Fruit fly (Drosophila melanogaster) whole organism, embryonic: Measurements from ENCODE around the gene CG16775.

Source experiments
- ATbp ChIP-seq: fragments of 200-800 bp; sonication (Bioruptor generic); optimal IDR thresholded peaks from 2 replicates; lab custom pipeline; 2017; ENCODE audit warnings: missing biosample characterization, mild to moderate bottlenecking, missing genetic modification characterization, missing genetic modification reagents
- Abd-B ChIP-seq: fragments of 200-800 bp; sonication (Bioruptor generic); optimal IDR thresholded peaks from 2 replicates; lab custom pipeline; 2018; ENCODE audit warnings: missing biosample characterization, mild to moderate bottlenecking, missing genetic modification characterization, moderate library complexity
- CG10321 ChIP-seq: fragments of 200-800 bp; sonication (Bioruptor generic); IDR thresholded peaks from 2 replicates; pipeline ENCODE4 v1.3.6; 2022; ENCODE audit warnings: missing biosample characterization, missing genetic modification characterization
- CG10431 ChIP-seq: fragments of 200-800 bp; sonication (Bioruptor generic); optimal IDR thresholded peaks from 3 replicates; lab custom pipeline; 2018; ENCODE audit warnings: missing biosample characterization, mild to moderate bottlenecking, missing genetic modification characterization
- CG10543 ChIP-seq: fragments of 200-800 bp; sonication (Bioruptor generic); optimal IDR thresholded peaks from 3 replicates; lab custom pipeline; 2017; ENCODE audit warnings: missing biosample characterization, mild to moderate bottlenecking, missing genetic modification characterization, moderate library complexity
- CG11560 ChIP-seq: fragments of 200-800 bp; sonication (Bioruptor generic); IDR thresholded peaks from 3 replicates; pipeline ENCODE4 v1.3.6; 2022; ENCODE audit warnings: missing biosample characterization, missing genetic modification characterization
- CG12769 ChIP-seq: fragments of 200-800 bp; sonication (Bioruptor generic); optimal IDR thresholded peaks from 2 replicates; lab custom pipeline; 2019; ENCODE audit warnings: missing biosample characterization, mild to moderate bottlenecking, missing genetic modification characterization, moderate library complexity
- CG1832 ChIP-seq: fragments of 200-800 bp; sonication (Bioruptor generic); optimal IDR thresholded peaks from 2 replicates; lab custom pipeline; 2017; ENCODE audit warnings: missing biosample characterization, mild to moderate bottlenecking, missing genetic modification characterization, inconsistent platforms
- CG2116 ChIP-seq: fragments of 200-800 bp; sonication (Bioruptor generic); optimal IDR thresholded peaks from 3 replicates; lab custom pipeline; 2018; ENCODE audit warnings: missing biosample characterization, mild to moderate bottlenecking, missing genetic modification characterization
- CG2199 ChIP-seq: fragments of 200-800 bp; sonication (Bioruptor generic); IDR thresholded peaks from 3 replicates; pipeline ENCODE4 v1.3.6; 2022; ENCODE audit warnings: missing biosample characterization, missing genetic modification characterization
- CG30020 ChIP-seq: fragments of 200-800 bp; optimal IDR thresholded peaks from 2 replicates; lab custom pipeline; 2019; ENCODE audit warnings: missing biosample characterization, mild to moderate bottlenecking, missing genetic modification characterization, moderate library complexity
- CG3847 ChIP-seq: fragments of 200-800 bp; sonication (Bioruptor generic); IDR thresholded peaks from 2 replicates; pipeline ENCODE4 v1.3.6; 2022; ENCODE audit warnings: missing biosample characterization, missing genetic modification characterization
- CG4360 ChIP-seq: fragments of 200-800 bp; sonication (Bioruptor generic); IDR thresholded peaks from 2 replicates; pipeline ENCODE4 v1.3.6; 2022; ENCODE audit warnings: missing biosample characterization, missing genetic modification characterization
- CG6175 ChIP-seq: fragments of 200-800 bp; sonication (Bioruptor generic); IDR thresholded peaks from 3 replicates; pipeline ENCODE4 v1.3.6; 2022; ENCODE audit warnings: missing biosample characterization, missing genetic modification characterization
- CG7745 ChIP-seq: fragments of 200-800 bp; sonication (Bioruptor generic); optimal IDR thresholded peaks from 2 replicates; lab custom pipeline; 2018; ENCODE audit warnings: missing biosample characterization, mild to moderate bottlenecking, missing genetic modification characterization, moderate library complexity
- CG8290 ChIP-seq, 3 experiments: fragments of 200-800 bp; sonication (Bioruptor generic); optimal IDR thresholded peaks; 2 replicates each; lab custom pipeline; 2016 to 2019; ENCODE audit warnings: missing biosample characterization in 3 of 3, missing genetic modification characterization in 3 of 3, mild to moderate bottlenecking in 2 of 3, moderate library complexity in 1 of 3
- Deaf1 ChIP-seq: fragments of 200-800 bp; optimal IDR thresholded peaks from 3 replicates; lab custom pipeline; 2019; ENCODE audit warnings: missing biosample characterization, mild to moderate bottlenecking, missing genetic modification characterization, moderate library complexity
- Drgx ChIP-seq: fragments of 200-800 bp; sonication (Bioruptor generic); IDR thresholded peaks from 2 replicates; pipeline ENCODE4 v1.3.6; 2022; ENCODE audit warnings: missing biosample characterization, missing genetic modification characterization
- Eip74EF ChIP-seq, 2 experiments: fragments of 200-800 bp in 1 of 2; fragments of >200 bp in 1 of 2; sonication (Bioruptor generic) in 1 of 2; optimal IDR thresholded peaks; 2 replicates each; lab custom pipeline; 2017 to 2019; ENCODE audit warnings: missing biosample characterization in 2 of 2, missing genetic modification characterization in 2 of 2, mild to moderate bottlenecking in 1 of 2, moderate library complexity in 1 of 2
- GATAe ChIP-seq: fragments of 200-800 bp; sonication (Bioruptor generic); conservative IDR thresholded peaks from 2 replicates; pipeline ENCODE4 v1.3.6; 2022; ENCODE audit warnings: missing biosample characterization, missing genetic modification characterization
- Hmx ChIP-seq: fragments of 200-800 bp; sonication (Bioruptor generic); optimal IDR thresholded peaks from 2 replicates; lab custom pipeline; 2016; ENCODE audit warnings: missing biosample characterization, missing genetic modification characterization
- Med ChIP-seq: fragments of 200-800 bp; sonication (Bioruptor generic); peaks from one replicate; lab custom pipeline; 2016; ENCODE audit warnings: missing biosample characterization, missing genetic modification characterization, mild to moderate bottlenecking, inconsistent platforms, moderate library complexity
- Sin3A ChIP-seq: fragments of >200 bp; optimal IDR thresholded peaks from 2 replicates; lab custom pipeline; 2018
- Six4 ChIP-seq: fragments of 200-800 bp; sonication (Bioruptor generic); optimal IDR thresholded peaks from 2 replicates; lab custom pipeline; 2016; ENCODE audit warnings: missing biosample characterization, missing genetic modification characterization
- Sox102F ChIP-seq: fragments of 200-800 bp; sonication (Bioruptor generic); optimal IDR thresholded peaks from 2 replicates; lab custom pipeline; 2018; ENCODE audit warnings: missing biosample characterization, mild to moderate bottlenecking, missing genetic modification characterization, moderate library complexity
- abd-A ChIP-seq: fragments of 200-800 bp; sonication (Bioruptor generic); optimal IDR thresholded peaks from 3 replicates; lab custom pipeline; 2019; ENCODE audit warnings: missing biosample characterization, mild to moderate bottlenecking, missing genetic modification characterization, moderate library complexity
- bsh ChIP-seq, 2 experiments: fragments of 200-800 bp; sonication (Bioruptor generic); optimal IDR thresholded peaks; 2 replicates each; lab custom pipeline; 2017 to 2018; ENCODE audit warnings: mild to moderate bottlenecking in 2 of 2, missing biosample characterization in 2 of 2, missing genetic modification characterization in 2 of 2, moderate library complexity in 1 of 2
- chinmo ChIP-seq: fragments of 200-800 bp; sonication (Bioruptor generic); IDR thresholded peaks from 4 replicates; pipeline ENCODE4 v1.3.6; 2022; ENCODE audit warnings: missing biosample characterization, missing genetic modification characterization; ENCODE audit not compliant: partially characterized antibody
- dmrt99B ChIP-seq: fragments of 200-800 bp; sonication (Bioruptor generic); optimal IDR thresholded peaks from 2 replicates; lab custom pipeline; 2018; ENCODE audit warnings: missing biosample characterization, mild to moderate bottlenecking, missing genetic modification characterization, moderate library complexity
- fd96Cb ChIP-seq: fragments of 200-800 bp; sonication (Bioruptor generic); optimal IDR thresholded peaks from 2 replicates; lab custom pipeline; 2018; ENCODE audit warnings: missing biosample characterization, mild to moderate bottlenecking, missing genetic modification characterization, moderate library complexity
- ftz-f1 ChIP-seq: fragments of 200-800 bp; sonication (Bioruptor generic); optimal IDR thresholded peaks from 2 replicates; lab custom pipeline; 2016; ENCODE audit warnings: missing biosample characterization, missing genetic modification characterization
- grn ChIP-seq: fragments of 200-800 bp; sonication (Bioruptor generic); optimal IDR thresholded peaks from 3 replicates; lab custom pipeline; 2017; ENCODE audit warnings: missing biosample characterization, missing genetic modification characterization
- gro ChIP-seq: fragments of 200-800 bp; sonication (Bioruptor generic); optimal IDR thresholded peaks from 2 replicates; lab custom pipeline; 2016; ENCODE audit warnings: missing biosample characterization, missing genetic modification characterization
- lab ChIP-seq: fragments of 200-800 bp; sonication (Bioruptor generic); optimal IDR thresholded peaks from 3 replicates; lab custom pipeline; 2017; ENCODE audit warnings: missing biosample characterization, missing genetic modification characterization, mild to moderate bottlenecking, moderate library complexity, missing genetic modification reagents
- lbe ChIP-seq: fragments of 200-800 bp; sonication (Bioruptor generic); optimal IDR thresholded peaks from 2 replicates; lab custom pipeline; 2016; ENCODE audit warnings: missing biosample characterization, mild to moderate bottlenecking, missing genetic modification characterization
- sd ChIP-seq: fragments of 200-800 bp; sonication (Bioruptor generic); optimal IDR thresholded peaks from 3 replicates; lab custom pipeline; 2018; ENCODE audit warnings: missing biosample characterization, mild to moderate bottlenecking, missing genetic modification characterization, moderate library complexity
- stwl ChIP-seq: fragments of 200-800 bp; sonication (Bioruptor generic); optimal IDR thresholded peaks from 3 replicates; lab custom pipeline; 2018; ENCODE audit warnings: missing biosample characterization, mild to moderate bottlenecking, missing genetic modification characterization, moderate library complexity
- tin ChIP-seq: fragments of 200-800 bp; sonication (Bioruptor generic); optimal IDR thresholded peaks from 3 replicates; lab custom pipeline; 2016; ENCODE audit warnings: missing biosample characterization, missing genetic modification characterization

Gene CG16775

dm6 chr3L:17926575-17927276 lies 40.3 kb upstream of the CG16775 start:
- no peak for TF ChIP-seq Sin3A (lab: Kevin White, UChicago)
- TF ChIP-seq gro (GFP tag; lab: Kevin White, UChicago) = no peak
- TF ChIP-seq Hmx (GFP tag; lab: Kevin White, UChicago) = no peak
- no peak for TF ChIP-seq CG3847 (GFP tag; lab: Robert Waterston, UW)
- no peak for TF ChIP-seq Sox102F
- no peak for TF ChIP-seq CG11560 (tag; lab: Robert Waterston, UW)
- TF ChIP-seq bsh (GFP tag; optimal IDR thresholded peaks at IDR 0.05; lab: Kevin White, UChicago) = peak in 1 of 2 experiments; percentile 20
- TF ChIP-seq, all 482 proteins: peak for 1

- TF ChIP-seq lbe (GFP tag; lab: Kevin White, UChicago) (peak; percentile 39), Six4 (GFP tag; lab: Kevin White, UChicago) (no peak)
Measured at dm6 chr3L:17925180-17925753, 38.8 kb upstream of the CG16775 start.

dm6 chr3L:17924005-17924755 lies 37.7 kb upstream of the CG16775 start:
- TF ChIP-seq CG10321 (GFP tag; lab: Robert Waterston, UW) (0 out of 2 replicates have a peak, but pooled peaks have one; percentile 7), Eip74EF (GFP tag; optimal IDR thresholded peaks at IDR 0.05; lab: Kevin White, UChicago) (peak in 1 of 2 experiments; percentile 50), tin (no peak), sd (tag; lab: Kevin White, UChicago) (peak; percentile 11), Six4 (GFP tag; lab: Kevin White, UChicago) (no peak), ftz-f1 (GFP tag; lab: Kevin White, UChicago) (peak; percentile 71), CG12769 (tag; lab: Kevin White, UChicago) (peak; percentile 31), CG4360 (peak; percentile 25; the same call in 1 of the 2 replicates), chinmo (GFP tag; lab: Robert Waterston, UW) (peak; percentile 81; the same call in 2 of the 4 replicates), Drgx (GFP tag; lab: Robert Waterston, UW) (no peak), Deaf1 (tag; lab: Kevin White, UChicago) (peak; percentile 52), CG10431 (no peak), grn (GFP tag; lab: Kevin White, UChicago) (peak; percentile 69), CG30020 (tag; lab: Kevin White, UChicago) (no peak), Med (GFP tag; lab: Kevin White, UChicago) (peak; percentile 76), abd-A (tag; lab: Kevin White, UChicago) (no peak), lab (GFP tag; lab: Kevin White, UChicago) (peak; percentile 27)

- TF ChIP-seq Med (GFP tag; lab: Kevin White, UChicago) (peak; percentile 80), abd-A (tag; lab: Kevin White, UChicago) (peak; percentile 92), stwl (no peak), CG2199 (GFP tag; lab: Robert Waterston, UW) (0 out of 3 replicates have a peak, but pooled peaks have one; percentile 53), GATAe (GFP tag; lab: Robert Waterston, UW) (no peak), fd96Cb (tag; lab: Kevin White, UChicago) (no peak), CG2116 (GFP tag; lab: Kevin White, UChicago) (no peak), chinmo (GFP tag; lab: Robert Waterston, UW) (peak; percentile 79; the same call in 3 of the 4 replicates), ATbp (GFP tag; lab: Kevin White, UChicago) (peak; percentile 8), CG10543 (peak; percentile 42), Abd-B (GFP tag; lab: Kevin White, UChicago) (peak; percentile 26), CG8290 (GFP tag; optimal IDR thresholded peaks at IDR 0.05; lab: Kevin White, UChicago) (no peak), CG8290 (tag; optimal IDR thresholded peaks at IDR 0.05; lab: Kevin White, UChicago) (peak in 1 of 2 experiments; percentile 15), CG7745 (no peak), dmrt99B (tag; lab: Kevin White, UChicago) (no peak), gro (GFP tag; lab: Kevin White, UChicago) (peak; percentile 18), CG6175 (GFP tag; lab: Robert Waterston, UW) (0 out of 3 replicates have a peak, but pooled peaks have one; percentile 22), CG1832 (GFP tag; lab: Kevin White, UChicago) (peak; percentile 54)
Measured at dm6 chr3L:17922182-17923102, 36.0 kb upstream of the CG16775 start.
